Worm (Caenorhabditis elegans): ENCODE measurements around the gene T08D10.5.

The T08D10.5 gene

ce11 chrX:11974629-11975085 is 17.3 kb downstream of the T08D10.5 start, which contains the start of gene set-6 (continued):
- TF ChIP-seq aptf-2 (GFP tag; conservative IDR thresholded peaks at IDR 0.05) = no peak
- TF ChIP-seq tlf-1 (GFP tag; optimal IDR thresholded peaks at IDR 0.05) = no peak
- TF ChIP-seq let-607 (tag; optimal IDR thresholded peaks at IDR 0.05) = no peak

ce11 chrX:11982065-11982464 is 24.7 kb downstream of the T08D10.5 start, which contains the start of gene nhr-167:
nhr-167 (minus strand) TSS chrX:11982085.
- TF ChIP-seq nfyb-1 (GFP tag; IDR thresholded peaks at IDR 0.05) (no peak), F57C9.4 (tag; optimal IDR thresholded peaks at IDR 0.05) (no peak), tlf-1 (GFP tag; optimal IDR thresholded peaks at IDR 0.05) (no peak), ztf-6 (GFP tag; IDR thresholded peaks at IDR 0.05) (no peak), ekl-4 (GFP tag; IDR thresholded peaks at IDR 0.05) (no peak)

ce11 chrX:11983576-11984061 is 26.3 kb downstream of the T08D10.5 start, which contains the start of gene C49F5.3:
C49F5.3 (minus strand) TSS chrX:11983626.
- TF ChIP-seq C17E4.6 (GFP tag; IDR thresholded peaks at IDR 0.05) = no peak
- no peak for TF ChIP-seq ztf-25 (GFP tag; IDR thresholded peaks at IDR 0.05)
- TF ChIP-seq aptf-2 (GFP tag; conservative IDR thresholded peaks at IDR 0.05) = peak; percentile 97
- TF ChIP-seq Y67H2A.10 (GFP tag; conservative IDR thresholded peaks at IDR 0.05) = no peak
- TF ChIP-seq B0261.1 (tag; optimal IDR thresholded peaks at IDR 0.05) = no peak

DNA sequence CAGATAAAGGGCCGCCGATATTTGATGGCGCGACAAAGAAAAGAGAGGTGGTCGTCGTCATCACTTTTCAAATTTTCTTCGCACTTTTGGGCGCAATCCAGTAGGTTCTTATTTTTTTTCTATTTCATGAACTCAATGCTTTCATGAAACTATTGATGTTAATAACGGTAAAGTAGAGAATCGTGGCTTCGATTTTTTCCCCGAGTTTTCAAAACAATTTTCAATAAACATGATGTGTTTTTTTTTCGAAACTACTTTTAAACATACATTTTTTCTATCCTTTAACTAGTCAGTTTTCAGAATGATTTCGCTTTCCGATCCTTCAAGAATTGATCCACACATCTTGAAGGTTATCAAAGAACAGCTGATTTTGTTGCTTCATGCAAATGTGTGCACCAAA is 28.5 kb downstream of the T08D10.5 start, which contains the start of gene C49F5.5:
TSS of gene C49F5.5 (plus strand) at position 301 of the 400 bp plus-strand sequence.
- no peak for TF ChIP-seq F57C9.4 (tag; optimal IDR thresholded peaks at IDR 0.05)
- TF ChIP-seq zim-3 (tag; optimal IDR thresholded peaks at IDR 0.05) = no peak
- TF ChIP-seq lir-1 (GFP tag; conservative IDR thresholded peaks at IDR 0.05) = no peak
- no peak for TF ChIP-seq lsl-1 (GFP tag; optimal IDR thresholded peaks at IDR 0.05)
- TF ChIP-seq ztf-26 (tag; optimal IDR thresholded peaks at IDR 0.05) = no peak

- TF ChIP-seq hmg-20 (GFP tag; IDR thresholded peaks at IDR 0.05) (no peak), ztf-26 (tag; optimal IDR thresholded peaks at IDR 0.05) (no peak), atf-7 (tag; optimal IDR thresholded peaks at IDR 0.05) (no peak), lin-40 (tag; optimal IDR thresholded peaks at IDR 0.05) (no peak), efl-1 (GFP tag; optimal IDR thresholded peaks at IDR 0.05) (peak; percentile 89), unc-62 (GFP tag; optimal IDR thresholded peaks at IDR 0.05) (no peak), akir-1 (GFP tag; optimal IDR thresholded peaks at IDR 0.05) (no peak), hlh-12 (tag; optimal IDR thresholded peaks at IDR 0.05) (no peak), let-607 (tag; optimal IDR thresholded peaks at IDR 0.05) (no peak), attf-3 (GFP tag; conservative IDR thresholded peaks at IDR 0.05) (no peak), madf-8 (GFP tag; conservative IDR thresholded peaks at IDR 0.05) (0 out of 2 replicates have a peak, but pooled peaks have one; percentile 31), ceh-91 (GFP tag; IDR thresholded peaks at IDR 0.05) (no peak), pha-4 (tag; optimal IDR thresholded peaks at IDR 0.05) (no peak), Y53G8AR.9 (GFP tag; conservative IDR thresholded peaks at IDR 0.05) (no peak), B0019.2 (GFP tag; conservative IDR thresholded peaks at IDR 0.05) (no peak), F57C9.4 (tag; optimal IDR thresholded peaks at IDR 0.05) (no peak), him-1 (tag; optimal IDR thresholded peaks at IDR 0.05) (no peak), sdz-38 (tag; optimal IDR thresholded peaks at IDR 0.05) (no peak), aptf-2 (GFP tag; conservative IDR thresholded peaks at IDR 0.05) (peak; percentile 76), xnd-1 (tag; optimal IDR thresholded peaks at IDR 0.05) (no peak), nhr-179 (tag; optimal IDR thresholded peaks at IDR 0.05) (no peak), F57A8.1 (GFP tag; optimal IDR thresholded peaks at IDR 0.05) (no peak), nfya-2 (GFP tag; IDR thresholded peaks at IDR 0.05) (no peak), madf-3 (GFP tag; IDR thresholded peaks at IDR 0.05) (0 out of 2 replicates have a peak, but pooled peaks have one; percentile 44), C17E4.6 (GFP tag; IDR thresholded peaks at IDR 0.05) (no peak), madf-6 (GFP tag; IDR thresholded peaks at IDR 0.05) (peak; percentile 79)
These were observed 30.6 kb downstream of the T08D10.5 start, which contains the start of gene C49F5.6 for ce11 chrX:11987900-11988364. C49F5.6 (plus strand) TSS chrX:11988314.
